Worm (Caenorhabditis elegans) whole organism, mixed stage, embryonic: ENCODE measurements around the gene srh-79.

Source experiments
- M03D4.4 ChIP-seq: sonication (generic microtip); optimal IDR thresholded peaks from 2 replicates; lab custom pipeline; 2017; ENCODE audit warnings: mild to moderate bottlenecking, missing genetic modification characterization, missing compliant biosample characterization
- bed-3 ChIP-seq: fragments of 200-800 bp; sonication (Bioruptor generic); optimal IDR thresholded peaks from 3 replicates; lab custom pipeline; 2018; ENCODE audit warnings: mild to moderate bottlenecking, missing genetic modification characterization, moderate library complexity, missing compliant biosample characterization
- blmp-1 ChIP-seq: fragments of 150-350 bp; optimal IDR thresholded peaks from 2 replicates; lab custom pipeline; 2014; ENCODE audit warnings: missing biosample characterization, missing genetic modification characterization
- ceh-43 ChIP-seq: fragments of 200-800 bp; sonication (Bioruptor generic); optimal IDR thresholded peaks from 2 replicates; lab custom pipeline; 2018; ENCODE audit warnings: mild to moderate bottlenecking, missing genetic modification characterization, moderate library complexity, missing compliant biosample characterization
- ceh-83 ChIP-seq: fragments of 200-800 bp; sonication (Bioruptor generic); optimal IDR thresholded peaks from 2 replicates; lab custom pipeline; 2018; ENCODE audit warnings: mild to moderate bottlenecking, missing genetic modification characterization, missing compliant biosample characterization
- ces-1 ChIP-seq: fragments of 150-350 bp; optimal IDR thresholded peaks from 2 replicates; lab custom pipeline; 2014; ENCODE audit warnings: missing biosample characterization, missing genetic modification reagents, missing genetic modification characterization
- cnd-1 ChIP-seq: fragments of 200-800 bp; sonication (Bioruptor generic); optimal IDR thresholded peaks from 2 replicates; lab custom pipeline; 2018; ENCODE audit warnings: mild to moderate bottlenecking, missing genetic modification characterization, missing compliant biosample characterization
- drap-1 ChIP-seq: fragments of 200-800 bp; sonication (Bioruptor generic); optimal IDR thresholded peaks from 3 replicates; lab custom pipeline; 2018; ENCODE audit warnings: mild to moderate bottlenecking, missing genetic modification characterization, missing compliant biosample characterization
- elt-1 ChIP-seq: sonication (generic microtip); optimal IDR thresholded peaks from 2 replicates; lab custom pipeline; 2017; ENCODE audit warnings: missing genetic modification characterization, mild to moderate bottlenecking, missing compliant biosample characterization, antibody characterized with exemption, moderate library complexity, borderline replicate concordance; ENCODE audit not compliant: insufficient read depth
- flh-1 ChIP-seq: fragments of 200-800 bp; sonication (Bioruptor generic); optimal IDR thresholded peaks from 2 replicates; lab custom pipeline; 2018; ENCODE audit warnings: mild to moderate bottlenecking, missing genetic modification characterization, moderate library complexity, missing compliant biosample characterization
- hlh-1 ChIP-seq: fragments of 150-350 bp; optimal IDR thresholded peaks from 2 replicates; lab custom pipeline; 2014; ENCODE audit warnings: missing biosample characterization, missing genetic modification reagents, missing genetic modification characterization
- lin-13 ChIP-seq: fragments of 150-350 bp; optimal IDR thresholded peaks from 2 replicates; lab custom pipeline; 2014; ENCODE audit warnings: missing biosample characterization, missing genetic modification characterization
- lin-32 ChIP-seq: fragments of 200-800 bp; sonication (Bioruptor generic); optimal IDR thresholded peaks from 2 replicates; lab custom pipeline; 2018; ENCODE audit warnings: mild to moderate bottlenecking, missing genetic modification characterization, missing compliant biosample characterization
- lsy-2 ChIP-seq: fragments of 150-350 bp; optimal IDR thresholded peaks from 2 replicates; lab custom pipeline; 2014; ENCODE audit warnings: missing biosample characterization, missing genetic modification characterization
- mab-5 ChIP-seq: fragments of 150-350 bp; optimal IDR thresholded peaks from 2 replicates; lab custom pipeline; 2014; ENCODE audit warnings: missing biosample characterization, missing genetic modification characterization
- mls-2 ChIP-seq: sonication (generic microtip); optimal IDR thresholded peaks from 2 replicates; lab custom pipeline; 2016; ENCODE audit warnings: mild to moderate bottlenecking, missing genetic modification characterization, moderate library complexity, missing compliant biosample characterization
- nhr-2 ChIP-seq: fragments of 150-350 bp; optimal IDR thresholded peaks from 2 replicates; lab custom pipeline; 2014; ENCODE audit warnings: missing biosample characterization, missing genetic modification characterization
- nhr-237 ChIP-seq: fragments of 150-350 bp; optimal IDR thresholded peaks from 2 replicates; lab custom pipeline; 2014; ENCODE audit warnings: missing biosample characterization, missing genetic modification characterization
- nhr-28 ChIP-seq: fragments of 150-350 bp; optimal IDR thresholded peaks from 2 replicates; lab custom pipeline; 2014; ENCODE audit warnings: missing biosample characterization, missing genetic modification characterization
- pha-4 ChIP-seq: fragments of 150-350 bp; optimal IDR thresholded peaks from 2 replicates; lab custom pipeline; 2018; ENCODE audit warnings: missing biosample characterization, missing genetic modification reagents, missing genetic modification characterization
- sem-2 ChIP-seq: fragments of 200-800 bp; sonication (Bioruptor generic); optimal IDR thresholded peaks from 2 replicates; lab custom pipeline; 2018; ENCODE audit warnings: mild to moderate bottlenecking, missing genetic modification characterization, missing compliant biosample characterization
- snpc-4 ChIP-seq: fragments of 150-350 bp; optimal IDR thresholded peaks from 2 replicates; lab custom pipeline; 2014; ENCODE audit warnings: missing biosample characterization, missing genetic modification characterization
- sptf-1 ChIP-seq: sonication (generic microtip); optimal IDR thresholded peaks from 2 replicates; lab custom pipeline; 2017; ENCODE audit warnings: mild to moderate bottlenecking, missing genetic modification characterization, moderate library complexity, missing compliant biosample characterization
- tbx-8 ChIP-seq: fragments of 200-800 bp; sonication (Bioruptor generic); optimal IDR thresholded peaks from 2 replicates; lab custom pipeline; 2018; ENCODE audit warnings: mild to moderate bottlenecking, missing genetic modification characterization, moderate library complexity, missing compliant biosample characterization
- unc-120 ChIP-seq: sonication (generic microtip); optimal IDR thresholded peaks from 2 replicates; lab custom pipeline; 2017; ENCODE audit warnings: missing genetic modification characterization, missing compliant biosample characterization; ENCODE audit not compliant: poor library complexity, severe bottlenecking
- unc-39 ChIP-seq: fragments of 150-350 bp; optimal IDR thresholded peaks from 2 replicates; lab custom pipeline; 2014; ENCODE audit warnings: missing biosample characterization, missing genetic modification characterization
- unc-62 ChIP-seq: fragments of 150-350 bp; optimal IDR thresholded peaks from 2 replicates; lab custom pipeline; 2014; ENCODE audit warnings: missing biosample characterization, missing genetic modification reagents, missing genetic modification characterization
- zip-8 ChIP-seq: fragments of 150-350 bp; optimal IDR thresholded peaks from 2 replicates; lab custom pipeline; 2014; ENCODE audit warnings: missing biosample characterization, missing genetic modification characterization
- ztf-11 ChIP-seq: fragments of 150-350 bp; optimal IDR thresholded peaks from 2 replicates; lab custom pipeline; 2014; ENCODE audit warnings: missing biosample characterization, missing genetic modification characterization

Gene srh-79

DNA sequence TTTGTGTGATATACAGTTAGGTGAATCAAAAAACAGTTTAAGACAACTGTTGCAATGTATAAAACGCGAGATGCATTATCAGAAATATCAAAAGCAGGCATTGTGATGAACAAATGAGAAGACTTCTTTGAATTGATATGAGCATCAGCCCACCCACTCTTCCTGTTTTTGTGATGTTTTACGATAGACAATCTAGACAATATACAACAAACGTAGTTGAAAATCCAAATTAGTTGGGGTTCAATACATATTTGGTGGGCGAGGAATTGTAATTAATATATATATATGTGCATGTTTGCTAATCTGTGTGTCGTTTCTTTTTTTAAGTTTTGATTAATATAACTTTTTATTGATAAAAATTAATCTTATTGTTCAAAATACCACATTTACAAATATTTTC is 24.7 kb upstream of the srh-79 start, which contains the start of gene str-28:
TSS of gene str-28 (minus strand) at position 101 of the 400 bp plus-strand sequence.
- no peak for TF ChIP-seq nhr-28 (tag; lab: Kevin White, UChicago)

ce11 chrV:7476766-7477165 is 20.8 kb upstream of the srh-79 start, which contains the start of gene srh-125:
Gene srh-125 (minus strand): TSS chrV:7476866.
- no peak for TF ChIP-seq unc-62 (GFP tag; lab: Kevin White, UChicago)
- TF ChIP-seq sptf-1 = no peak
- TF ChIP-seq cnd-1 (tag; lab: Kevin White, UChicago) = no peak
- no peak for TF ChIP-seq flh-1 (GFP tag; lab: Kevin White, UChicago)
- TF ChIP-seq M03D4.4 (tag; lab: Kevin White, UChicago) = no peak
- TF ChIP-seq ztf-11 (tag; lab: Kevin White, UChicago) = no peak
- TF ChIP-seq elt-1 = no peak
- no peak for TF ChIP-seq zip-8 (tag; lab: Kevin White, UChicago)
- no peak for TF ChIP-seq unc-39
- TF ChIP-seq ceh-83 (GFP tag; lab: Kevin White, UChicago) = no peak
- no peak for TF ChIP-seq ceh-43
- no peak for TF ChIP-seq snpc-4 (tag; lab: Kevin White, UChicago)
- TF ChIP-seq drap-1 (GFP tag; lab: Kevin White, UChicago) = no peak
- TF ChIP-seq mab-5 (tag; lab: Kevin White, UChicago) = no peak
- TF ChIP-seq nhr-237 (tag; lab: Kevin White, UChicago) = no peak
- TF ChIP-seq, all 35 proteins: peak for 0

DNA sequence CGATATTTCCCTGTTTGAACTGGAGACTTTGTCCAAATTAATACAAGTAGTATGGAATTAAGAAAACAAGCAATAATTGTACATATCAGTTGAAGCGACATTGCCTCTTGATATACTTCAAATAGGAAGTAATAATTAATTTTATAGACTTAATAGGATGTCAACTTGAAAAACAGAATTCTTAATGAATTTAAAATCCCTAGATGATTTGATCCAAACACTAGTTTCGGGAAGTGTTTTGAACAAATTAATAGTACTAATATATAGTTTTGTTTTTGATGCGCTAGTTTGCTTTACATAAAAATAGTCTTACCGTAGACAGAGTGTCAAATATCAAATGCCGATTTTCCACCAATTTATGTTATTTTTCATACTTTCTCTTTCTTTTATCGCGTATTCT is 19.1 kb upstream of the srh-79 start, which contains the start of gene str-190:
TSS of gene str-190 (minus strand) at position 101 of the 400 bp plus-strand sequence.
- TF ChIP-seq sptf-1 (no peak), mab-5 (tag; lab: Kevin White, UChicago) (no peak), lsy-2 (tag; lab: Kevin White, UChicago) (no peak), pha-4 (tag; lab: Kevin White, UChicago) (no peak), unc-62 (GFP tag; lab: Kevin White, UChicago) (no peak), drap-1 (GFP tag; lab: Kevin White, UChicago) (no peak), mls-2 (no peak), snpc-4 (tag; lab: Kevin White, UChicago) (no peak), bed-3 (GFP tag; lab: Kevin White, UChicago) (no peak), zip-8 (tag; lab: Kevin White, UChicago) (no peak), blmp-1 (tag; lab: Kevin White, UChicago) (no peak), flh-1 (GFP tag; lab: Kevin White, UChicago) (no peak), nhr-2 (tag; lab: Kevin White, UChicago) (no peak), unc-120 (no peak), sem-2 (no peak), ztf-11 (tag; lab: Kevin White, UChicago) (no peak), cnd-1 (tag; lab: Kevin White, UChicago) (no peak)

ce11 chrV:7480949-7481348 is 16.6 kb upstream of the srh-79 start, which contains the start of gene C18B10.6:
Gene C18B10.6 (minus strand): TSS chrV:7481049.
- TF ChIP-seq nhr-28 (tag; lab: Kevin White, UChicago) (no peak), ceh-43 (no peak), ztf-11 (tag; lab: Kevin White, UChicago) (no peak), lin-13 (tag; lab: Kevin White, UChicago) (no peak), sptf-1 (no peak), snpc-4 (tag; lab: Kevin White, UChicago) (no peak), lin-32 (GFP tag; lab: Kevin White, UChicago) (no peak), unc-120 (no peak), nhr-2 (tag; lab: Kevin White, UChicago) (no peak), mls-2 (no peak), ces-1 (GFP tag; lab: Kevin White, UChicago) (no peak), pha-4 (tag; lab: Kevin White, UChicago) (no peak), lsy-2 (tag; lab: Kevin White, UChicago) (no peak)

- TF ChIP-seq mls-2 = no peak
- no peak for TF ChIP-seq ceh-83 (GFP tag; lab: Kevin White, UChicago)
- no peak for TF ChIP-seq elt-1
- TF ChIP-seq sem-2 = no peak
- no peak for TF ChIP-seq ceh-43
- no peak for TF ChIP-seq flh-1 (GFP tag; lab: Kevin White, UChicago)
- TF ChIP-seq mab-5 (tag; lab: Kevin White, UChicago) = no peak
- TF ChIP-seq unc-39 = no peak
- no peak for TF ChIP-seq hlh-1 (tag; lab: Kevin White, UChicago)
- no peak for TF ChIP-seq zip-8 (tag; lab: Kevin White, UChicago)
- TF ChIP-seq nhr-2 (tag; lab: Kevin White, UChicago) = no peak
- no peak for TF ChIP-seq tbx-8 (GFP tag; lab: Kevin White, UChicago)
Observed at ce11 chrV:7485000-7485399, 12.5 kb upstream of the srh-79 start, which contains the start of gene srbc-8. Gene srbc-8 (minus strand): TSS chrV:7485100.
